Worm (Caenorhabditis elegans): ENCODE results near the gene cul-3.

The cul-3 gene

DNA sequence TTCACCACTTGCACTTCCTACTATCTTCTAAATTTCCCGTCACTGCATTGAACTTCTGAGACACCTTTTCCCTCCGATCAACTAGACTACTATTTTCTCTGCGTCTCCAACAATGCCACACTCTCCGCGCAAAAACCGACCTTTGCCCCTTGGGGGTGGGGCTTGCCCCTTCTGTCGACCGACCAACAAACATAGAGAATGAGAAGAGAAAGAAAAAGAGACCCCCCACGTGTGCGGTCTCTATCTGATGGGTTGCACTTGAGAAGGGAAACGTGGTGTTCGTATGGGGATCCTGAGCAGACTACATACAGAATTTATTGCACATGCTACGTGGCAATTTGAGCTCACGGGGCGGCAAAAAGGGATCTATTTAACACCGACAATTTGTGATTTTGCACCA, 22.0 kb upstream of the cul-3 start (continued):
- TF ChIP-seq dve-1 (tag; optimal IDR thresholded peaks at IDR 0.05), result no peak
- TF ChIP-seq npax-4 (tag; optimal IDR thresholded peaks at IDR 0.05), result no peak
- peak; percentile 27 for TF ChIP-seq ceh-18 (tag; optimal IDR thresholded peaks at IDR 0.05)
- no peak for TF ChIP-seq gmeb-2 (tag; optimal IDR thresholded peaks at IDR 0.05)
- peak; percentile 35 for TF ChIP-seq rnt-1 (tag; optimal IDR thresholded peaks at IDR 0.05)
- TF ChIP-seq ref-2 (tag; optimal IDR thresholded peaks at IDR 0.05), result peak; percentile 58
- TF ChIP-seq hlh-6 (tag; optimal IDR thresholded peaks at IDR 0.05), result no peak
- TF ChIP-seq pag-3 (tag; optimal IDR thresholded peaks at IDR 0.05; ENCODE audit: borderline replicate concordance), result no peak
- no peak for TF ChIP-seq ahr-1 (tag; optimal IDR thresholded peaks at IDR 0.05)
- TF ChIP-seq pqm-1 (tag; optimal IDR thresholded peaks at IDR 0.05), result no peak
- no peak for TF ChIP-seq pat-9 (tag; optimal IDR thresholded peaks at IDR 0.05)
- no peak for TF ChIP-seq dmd-4 (tag; optimal IDR thresholded peaks at IDR 0.05; ENCODE audit: borderline replicate concordance)
- TF ChIP-seq K02D7.2 (tag; optimal IDR thresholded peaks at IDR 0.05), result no peak
- no peak for TF ChIP-seq unc-3 (GFP tag; conservative IDR thresholded peaks at IDR 0.05)
- no peak for TF ChIP-seq unc-3 (tag; optimal IDR thresholded peaks at IDR 0.05)
- TF ChIP-seq che-1 (tag; optimal IDR thresholded peaks at IDR 0.05), result no peak
- no peak for TF ChIP-seq hlh-8 (tag; optimal IDR thresholded peaks at IDR 0.05)
- TF ChIP-seq odd-2 (tag; optimal IDR thresholded peaks at IDR 0.05), result no peak
- no peak for TF ChIP-seq mec-3 (tag; optimal IDR thresholded peaks at IDR 0.05; ENCODE audit: borderline replicate concordance)
- TF ChIP-seq pax-1 (tag; optimal IDR thresholded peaks at IDR 0.05), result no peak
- TF ChIP-seq ceh-14 (tag; optimal IDR thresholded peaks at IDR 0.05), result no peak
- peak; percentile 52 for TF ChIP-seq nfya-1 (tag; optimal IDR thresholded peaks at IDR 0.05)
- no peak for TF ChIP-seq zip-5 (tag; optimal IDR thresholded peaks at IDR 0.05)
- TF ChIP-seq fax-1 (tag; optimal IDR thresholded peaks at IDR 0.05), result peak; percentile 8
- peak; percentile 61 for TF ChIP-seq sdc-2 (tag; optimal IDR thresholded peaks at IDR 0.05)
- TF ChIP-seq C38D4.7 (GFP tag; optimal IDR thresholded peaks at IDR 0.05), result no peak
- no peak for TF ChIP-seq ztf-16 (tag; optimal IDR thresholded peaks at IDR 0.05)
- peak; percentile 31 for TF ChIP-seq fkh-6 (tag; optimal IDR thresholded peaks at IDR 0.05)
- TF ChIP-seq ceh-22 (tag; optimal IDR thresholded peaks at IDR 0.05), result no peak
- TF ChIP-seq pha-4 (tag; optimal IDR thresholded peaks at IDR 0.05), result no peak
- no peak for TF ChIP-seq tbx-7 (tag; optimal IDR thresholded peaks at IDR 0.05)
- no peak for TF ChIP-seq pha-2 (tag; optimal IDR thresholded peaks at IDR 0.05)
- TF ChIP-seq unc-86 (tag; optimal IDR thresholded peaks at IDR 0.05), result no peak
- TF ChIP-seq ceh-45 (GFP tag; IDR thresholded peaks at IDR 0.05), result no peak
- no peak for TF ChIP-seq T23F11.4 (GFP tag; optimal IDR thresholded peaks at IDR 0.05)
- TF ChIP-seq lin-11 (tag; optimal IDR thresholded peaks at IDR 0.05), result no peak
- TF ChIP-seq elt-4 (tag; optimal IDR thresholded peaks at IDR 0.05), result no peak
- no peak for TF ChIP-seq unc-55 (GFP tag; optimal IDR thresholded peaks at IDR 0.05)

DNA sequence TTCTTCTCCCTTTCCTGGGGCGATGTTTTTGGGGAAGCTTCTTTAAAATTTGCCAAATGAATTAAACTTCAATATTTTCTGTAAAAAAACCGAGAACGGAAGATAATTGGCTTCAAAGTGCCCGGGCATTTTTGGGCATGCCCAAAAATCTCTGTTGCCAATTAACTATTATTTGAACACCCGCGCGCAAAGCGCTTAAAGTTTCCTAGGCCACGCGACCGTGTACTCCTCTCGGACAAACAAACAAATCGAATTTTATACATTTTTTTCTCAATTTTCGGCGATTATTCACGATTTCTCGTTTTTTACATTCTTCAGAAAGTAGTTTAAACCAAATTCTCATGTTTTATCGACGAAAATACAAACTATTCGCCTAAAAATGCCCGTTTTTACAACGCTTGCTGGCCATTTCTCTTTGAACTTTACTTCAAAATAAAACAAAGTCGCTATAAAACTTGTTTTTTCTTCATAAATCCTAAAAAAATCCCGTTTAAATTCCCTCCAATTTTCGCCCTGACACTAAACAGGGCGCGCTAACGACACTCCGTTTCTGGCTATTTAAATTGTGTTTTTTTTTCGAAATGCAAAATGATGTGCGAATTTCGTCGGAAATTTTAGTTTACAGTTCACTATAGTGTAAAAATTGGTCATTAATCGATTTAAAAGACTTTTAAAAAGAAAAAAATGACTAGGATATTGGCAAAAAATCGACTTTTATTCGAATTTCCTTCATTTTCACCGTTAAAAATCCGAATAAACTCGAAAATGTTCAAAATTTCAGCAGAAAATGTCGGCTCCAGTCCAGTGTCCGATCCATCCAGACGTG, 21.0 kb upstream of the cul-3 start, which contains the start of gene ttb-1:
Gene ttb-1, plus strand, starts transcription at position 776 of the 826 bp plus-strand sequence.
- TF ChIP-seq hlh-6 (tag; optimal IDR thresholded peaks at IDR 0.05) (peak; percentile 31), ceh-34 (tag; optimal IDR thresholded peaks at IDR 0.05) (peak; percentile 6), hlh-8 (tag; optimal IDR thresholded peaks at IDR 0.05) (peak; percentile 14), F13H6.1 (tag; optimal IDR thresholded peaks at IDR 0.05) (no peak), hlh-15 (tag; optimal IDR thresholded peaks at IDR 0.05) (no peak), ceh-9 (tag; optimal IDR thresholded peaks at IDR 0.05) (no peak), ama-1 (optimal IDR thresholded peaks at IDR 0.05) (no peak), ceh-24 (tag; optimal IDR thresholded peaks at IDR 0.05) (no peak), madf-2 (tag; optimal IDR thresholded peaks at IDR 0.05) (no peak), ceh-6 (GFP tag; optimal IDR thresholded peaks at IDR 0.05) (no peak), lin-11 (tag; optimal IDR thresholded peaks at IDR 0.05) (no peak), K09A11.1 (tag; optimal IDR thresholded peaks at IDR 0.05; ENCODE audit: insufficient read depth) (no peak), ceh-31 (tag; optimal IDR thresholded peaks at IDR 0.05) (peak; percentile 74), rnt-1 (tag; optimal IDR thresholded peaks at IDR 0.05) (peak; percentile 8), elt-2 (tag; optimal IDR thresholded peaks at IDR 0.05) (peak; percentile 23), nfya-1 (tag; optimal IDR thresholded peaks at IDR 0.05) (no peak), pros-1 (tag; optimal IDR thresholded peaks at IDR 0.05) (no peak), ztf-16 (tag; optimal IDR thresholded peaks at IDR 0.05) (peak; percentile 18), sdc-2 (tag; optimal IDR thresholded peaks at IDR 0.05) (no peak), lim-6 (tag; optimal IDR thresholded peaks at IDR 0.05) (no peak), C08G9.2 (tag; optimal IDR thresholded peaks at IDR 0.05) (peak; percentile 83), ceh-14 (tag; optimal IDR thresholded peaks at IDR 0.05) (no peak), unc-3 (GFP tag; conservative IDR thresholded peaks at IDR 0.05) (no peak), unc-3 (tag; optimal IDR thresholded peaks at IDR 0.05) (no peak), pha-4 (tag; optimal IDR thresholded peaks at IDR 0.05) (no peak)
